Worm (Caenorhabditis elegans) whole organism, L4 larva: ENCODE measurements around the gene cdd-1.

Source experiments
- lim-7 ChIP-seq: fragments of 200-800 bp; sonication (Bioruptor generic); IDR thresholded peaks from 2 replicates; pipeline ENCODE4 v1.3.6; 2022; ENCODE audit warnings: missing genetic modification characterization, missing compliant biosample characterization
- lsy-2 ChIP-seq, 2 experiments: fragments of 150-350 bp in 1 of 2; sonication (generic microtip) in 1 of 2; optimal IDR thresholded peaks; 2 replicates each; lab custom pipeline; 2014 to 2017; ENCODE audit warnings: missing biosample characterization in 2 of 2, missing genetic modification characterization in 2 of 2
- mep-1 ChIP-seq: fragments of 150-350 bp; sonication (generic microtip); optimal IDR thresholded peaks from 3 replicates; lab custom pipeline; 2014; ENCODE audit warnings: missing biosample characterization, missing genetic modification characterization

DNA sequence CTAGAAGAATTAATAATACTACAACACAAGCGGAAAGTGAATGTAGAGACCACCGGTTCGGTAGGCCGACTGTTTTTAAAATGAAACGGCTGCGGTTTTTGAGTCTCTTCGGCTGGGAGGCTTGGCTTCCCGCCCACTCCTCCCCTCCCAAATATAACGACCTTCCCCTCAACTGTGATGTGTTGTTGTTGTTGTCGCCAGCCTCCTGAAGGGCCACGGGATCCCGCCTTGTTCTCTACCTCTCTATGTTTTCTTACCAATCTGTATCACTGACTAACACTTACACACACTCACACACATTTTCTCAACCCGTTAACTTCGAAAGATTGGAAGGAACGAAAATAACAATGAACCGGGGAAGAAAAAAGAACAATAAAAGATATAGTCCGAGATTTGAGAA lies 22.6 kb upstream of the cdd-1 start:
- TF ChIP-seq lim-7 (GFP tag; lab: Robert Waterston, UW) (no peak), mep-1 (tag; lab: Kevin White, UChicago) (no peak), lsy-2 (tag; optimal IDR thresholded peaks at IDR 0.05; lab: Kevin White, UChicago) (no peak)
